Worm (Caenorhabditis elegans): ENCODE measurements around the gene Y69H2.7.

ce11 chrV:18699326-18699725 lies 9.5 kb downstream of the Y69H2.7 start, which contains the start of gene nhr-241:
- TF ChIP-seq him-1 (tag; optimal IDR thresholded peaks at IDR 0.05) = no peak
- no peak for TF ChIP-seq W03F9.2 (tag; optimal IDR thresholded peaks at IDR 0.05)
- TF ChIP-seq dao-5 (tag; optimal IDR thresholded peaks at IDR 0.05) = no peak

Measured in whole organism, L4/young adult.